Worm (Caenorhabditis elegans): Measurements from ENCODE around the gene pals-29.
A peak's percentile ranks its signal among the peaks of the same experiment; 100 is the strongest.

Gene pals-29

ce11 chrIV:14542517-14542916 lies at the start of gene pals-29:
Gene pals-29, minus strand, starts transcription at chrIV:14542617.
- TF ChIP-seq ceh-28 (tag; optimal IDR thresholded peaks at IDR 0.05), result no peak

ce11 chrIV:14587589-14587988 lies 45.2 kb upstream of the pals-29 start:
- TF ChIP-seq ztf-11 (tag; optimal IDR thresholded peaks at IDR 0.05) (no peak), ceh-28 (tag; optimal IDR thresholded peaks at IDR 0.05) (no peak), ztf-4 (tag; optimal IDR thresholded peaks at IDR 0.05) (no peak), nfya-1 (tag; optimal IDR thresholded peaks at IDR 0.05; ENCODE audit: insufficient read depth) (no peak), nhr-12 (tag; optimal IDR thresholded peaks at IDR 0.05) (no peak), aly-2 (tag; optimal IDR thresholded peaks at IDR 0.05) (no peak), nhr-25 (tag; optimal IDR thresholded peaks at IDR 0.05) (no peak), elt-2 (tag; optimal IDR thresholded peaks at IDR 0.05) (no peak), nhr-43 (tag; optimal IDR thresholded peaks at IDR 0.05; ENCODE audit: poor library complexity, severe bottlenecking) (no peak), unc-62 (GFP tag; optimal IDR thresholded peaks at IDR 0.05) (no peak), nhr-76 (tag; optimal IDR thresholded peaks at IDR 0.05) (no peak), unc-39 (tag; optimal IDR thresholded peaks at IDR 0.05) (no peak), egl-5 (tag; optimal IDR thresholded peaks at IDR 0.05) (no peak)

ce11 chrIV:14586759-14587158 lies 44.3 kb upstream of the pals-29 start:
- no peak for TF ChIP-seq nhr-25 (tag; optimal IDR thresholded peaks at IDR 0.05)
- no peak for TF ChIP-seq fkh-10 (GFP tag; optimal IDR thresholded peaks at IDR 0.05)
- no peak for TF ChIP-seq snpc-4 (tag; optimal IDR thresholded peaks at IDR 0.05)
- TF ChIP-seq nhr-77 (tag; optimal IDR thresholded peaks at IDR 0.05), result no peak
- no peak for TF ChIP-seq lin-15B (tag; optimal IDR thresholded peaks at IDR 0.05)
- no peak for TF ChIP-seq elt-3 (tag; optimal IDR thresholded peaks at IDR 0.05)
- no peak for TF ChIP-seq pqm-1 (tag; optimal IDR thresholded peaks at IDR 0.05)
- no peak for TF ChIP-seq mdl-1 (tag; optimal IDR thresholded peaks at IDR 0.05)
- no peak for TF ChIP-seq ceh-9 (tag; optimal IDR thresholded peaks at IDR 0.05)
- TF ChIP-seq lin-39 (tag; optimal IDR thresholded peaks at IDR 0.05), result no peak
- TF ChIP-seq ztf-11 (tag; optimal IDR thresholded peaks at IDR 0.05), result no peak

- no peak for TF ChIP-seq snpc-4 (tag; optimal IDR thresholded peaks at IDR 0.05)
- no peak for TF ChIP-seq lin-15B (tag; optimal IDR thresholded peaks at IDR 0.05)
- no peak for TF ChIP-seq ZK546.5 (tag; optimal IDR thresholded peaks at IDR 0.05)
- no peak for TF ChIP-seq eor-1 (tag; optimal IDR thresholded peaks at IDR 0.05)
- no peak for TF ChIP-seq egl-27 (tag; optimal IDR thresholded peaks at IDR 0.05)
- TF ChIP-seq ceh-16 (tag; optimal IDR thresholded peaks at IDR 0.05), result no peak
- no peak for TF ChIP-seq nhr-28 (tag; optimal IDR thresholded peaks at IDR 0.05)
These were observed 38.5 kb upstream of the pals-29 start, which contains the start of gene irld-18 for ce11 chrIV:14580939-14581338. Gene irld-18, minus strand, starts transcription at chrIV:14581039.

- TF ChIP-seq jun-1 (tag; optimal IDR thresholded peaks at IDR 0.05) (no peak), sea-2 (GFP tag; optimal IDR thresholded peaks at IDR 0.05) (no peak), nhr-67 (tag; optimal IDR thresholded peaks at IDR 0.05) (no peak), lin-15B (tag; optimal IDR thresholded peaks at IDR 0.05) (no peak), ceh-16 (tag; optimal IDR thresholded peaks at IDR 0.05) (no peak), nhr-76 (tag; optimal IDR thresholded peaks at IDR 0.05) (no peak), ztf-11 (tag; optimal IDR thresholded peaks at IDR 0.05) (no peak), eor-1 (tag; optimal IDR thresholded peaks at IDR 0.05) (no peak)
These were observed 36.3 kb upstream of the pals-29 start, which contains the start of gene Y57G11B.8 for ce11 chrIV:14578650-14579193. Gene Y57G11B.8, minus strand, starts transcription at chrIV:14578700.

ce11 chrIV:14576471-14576870 lies 34.1 kb upstream of the pals-29 start:
- TF ChIP-seq tbx-2 (tag; optimal IDR thresholded peaks at IDR 0.05), result no peak
- no peak for TF ChIP-seq ztf-4 (tag; optimal IDR thresholded peaks at IDR 0.05)
- TF ChIP-seq lsy-12 (tag; optimal IDR thresholded peaks at IDR 0.05), result peak; percentile 1
- no peak for TF ChIP-seq nhr-237 (tag; optimal IDR thresholded peaks at IDR 0.05)
- TF ChIP-seq nhr-23 (tag; optimal IDR thresholded peaks at IDR 0.05), result no peak
- no peak for TF ChIP-seq ceh-16 (tag; optimal IDR thresholded peaks at IDR 0.05)
- TF ChIP-seq nhr-43 (tag; optimal IDR thresholded peaks at IDR 0.05; ENCODE audit: poor library complexity, severe bottlenecking), result peak; percentile 58
- peak; percentile 41 for TF ChIP-seq hmg-11 (tag; optimal IDR thresholded peaks at IDR 0.05)
- TF ChIP-seq skn-1 (tag; optimal IDR thresholded peaks at IDR 0.05), result no peak
- peak; percentile 41 for TF ChIP-seq snpc-4 (tag; optimal IDR thresholded peaks at IDR 0.05)
- TF ChIP-seq nfya-1 (tag; optimal IDR thresholded peaks at IDR 0.05; ENCODE audit: insufficient read depth), result peak; percentile 58
- TF ChIP-seq aly-2 (tag; optimal IDR thresholded peaks at IDR 0.05), result no peak

Data from whole organism, L3 larva.